Worm (Caenorhabditis elegans): ENCODE results near the gene srh-130.

Gene srh-130

DNA sequence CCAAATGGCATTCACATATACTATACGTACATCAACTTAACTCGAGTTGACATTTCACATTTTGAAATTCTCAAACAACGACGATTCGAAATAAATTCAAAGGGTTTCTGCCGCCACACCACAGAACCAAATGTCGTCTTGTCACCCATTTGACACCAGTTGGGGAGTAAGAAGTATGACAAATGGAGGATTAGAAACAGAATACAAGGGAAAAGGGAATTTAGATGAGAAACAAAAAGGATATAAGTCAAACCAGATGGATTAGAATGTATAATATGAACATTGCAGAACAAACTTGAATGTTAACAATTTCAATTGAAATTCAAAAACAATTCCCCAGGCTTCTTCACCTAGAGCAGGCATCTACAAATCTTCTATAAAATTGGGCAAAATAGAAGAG, 50.7 kb downstream of the srh-130 start:
- TF ChIP-seq unc-62 (GFP tag; optimal IDR thresholded peaks at IDR 0.05 in 1 of 2) (peak in 1 of 2 experiments; percentile 79), unc-62 (tag; optimal IDR thresholded peaks at IDR 0.05) (no peak), dmd-9 (GFP tag; IDR thresholded peaks at IDR 0.05) (no peak)
